Worm (Caenorhabditis elegans) whole organism, L1 larva: ENCODE data around the gene ugt-47.

Experiments
- C04F5.9 ChIP-seq: sonication (generic microtip); optimal IDR thresholded peaks from 2 replicates; lab custom pipeline; 2016; ENCODE audit warnings: missing genetic modification characterization, missing compliant biosample characterization
- F16B12.6 ChIP-seq: fragments of 150-350 bp; optimal IDR thresholded peaks from 2 replicates; lab custom pipeline; 2014; ENCODE audit warnings: missing biosample characterization, missing genetic modification characterization
- aha-1 ChIP-seq: fragments of 150-350 bp; optimal IDR thresholded peaks from 2 replicates; lab custom pipeline; 2014; ENCODE audit warnings: missing biosample characterization, missing genetic modification characterization
- aly-2 ChIP-seq: fragments of 150-350 bp; optimal IDR thresholded peaks from 2 replicates; lab custom pipeline; 2014; ENCODE audit warnings: missing biosample characterization, missing genetic modification characterization
- blmp-1 ChIP-seq: fragments of 150-350 bp; optimal IDR thresholded peaks from 2 replicates; lab custom pipeline; 2014; ENCODE audit warnings: missing biosample characterization, missing genetic modification characterization
- ceh-63 ChIP-seq: fragments of 200-800 bp; sonication (Bioruptor generic); optimal IDR thresholded peaks from 2 replicates; lab custom pipeline; 2018; ENCODE audit warnings: mild to moderate bottlenecking, missing genetic modification characterization, missing compliant biosample characterization
- ceh-90 ChIP-seq: sonication (generic microtip); optimal IDR thresholded peaks from 2 replicates; lab custom pipeline; 2016; ENCODE audit warnings: missing genetic modification characterization, missing compliant biosample characterization
- ces-1 ChIP-seq: fragments of 150-350 bp; optimal IDR thresholded peaks from 2 replicates; lab custom pipeline; 2014; ENCODE audit warnings: missing biosample characterization, missing genetic modification reagents, missing genetic modification characterization
- efl-1 ChIP-seq, 4 experiments: fragments of 150-350 bp; optimal IDR thresholded peaks in 3 of 4; peaks in 1 of 4; 1 replicate in 1 of 4; 2 replicates in 3 of 4; lab custom pipeline; 2014; ENCODE audit warnings: missing biosample characterization in 2 of 4, missing genetic modification characterization in 2 of 4, missing genetic modification reagents in 2 of 4
- egl-27 ChIP-seq, 2 experiments: fragments of 150-350 bp in 1 of 2; sonication (generic microtip); optimal IDR thresholded peaks; 3 replicates each; lab custom pipeline; 2017 to 2018; ENCODE audit warnings: missing biosample characterization in 2 of 2, missing genetic modification characterization in 2 of 2, missing genetic modification reagents in 2 of 2
- elt-3 ChIP-seq, 6 experiments: fragments of 150-350 bp in 1 of 6; sonication (generic microtip); optimal IDR thresholded peaks; 2 replicates each; lab custom pipeline; 2017 to 2018; ENCODE audit warnings: missing biosample characterization in 6 of 6, missing genetic modification characterization in 6 of 6, inconsistent platforms in 1 of 6
- ets-5 ChIP-seq: fragments of 200-800 bp; sonication (Bioruptor generic); IDR thresholded peaks from 2 replicates; pipeline ENCODE4 v1.3.6; 2022; ENCODE audit warnings: missing genetic modification characterization, missing compliant biosample characterization
- fkh-10 ChIP-seq: sonication (generic microtip); optimal IDR thresholded peaks from 2 replicates; lab custom pipeline; 2017; ENCODE audit warnings: missing biosample characterization, missing genetic modification reagents, missing genetic modification characterization
- fkh-4 ChIP-seq: sonication (generic microtip); optimal IDR thresholded peaks from 2 replicates; lab custom pipeline; 2016; ENCODE audit warnings: missing compliant biosample characterization, missing genetic modification characterization, borderline replicate concordance
- hpl-2 ChIP-seq: fragments of 150-350 bp; optimal IDR thresholded peaks from 2 replicates; lab custom pipeline; 2014; ENCODE audit warnings: missing biosample characterization, missing genetic modification reagents, missing genetic modification characterization
- irx-1 ChIP-seq: sonication (generic microtip); optimal IDR thresholded peaks from 2 replicates; lab custom pipeline; 2016; ENCODE audit warnings: missing genetic modification characterization, missing compliant biosample characterization
- isw-1 ChIP-seq: fragments of 200-800 bp; sonication (Bioruptor generic); IDR thresholded peaks from 2 replicates; pipeline ENCODE4 v1.3.6; 2022; ENCODE audit warnings: missing genetic modification characterization, missing compliant biosample characterization
- mef-2 ChIP-seq: fragments of 150-350 bp; optimal IDR thresholded peaks from 2 replicates; lab custom pipeline; 2014; ENCODE audit warnings: missing biosample characterization, missing genetic modification characterization
- nhr-11 ChIP-seq: fragments of 150-350 bp; optimal IDR thresholded peaks from 2 replicates; lab custom pipeline; 2014; ENCODE audit warnings: missing biosample characterization, missing genetic modification characterization
- nhr-12 ChIP-seq: sonication (generic microtip); optimal IDR thresholded peaks from 2 replicates; lab custom pipeline; 2017; ENCODE audit warnings: missing biosample characterization, missing genetic modification characterization
- nhr-19 ChIP-seq: fragments of 200-800 bp; sonication (Bioruptor generic); conservative IDR thresholded peaks from 2 replicates; pipeline ENCODE4 v1.3.6; 2022; ENCODE audit warnings: missing genetic modification characterization, missing compliant biosample characterization
- nhr-20 ChIP-seq: sonication (generic microtip); optimal IDR thresholded peaks from 2 replicates; lab custom pipeline; 2016; ENCODE audit warnings: mild to moderate bottlenecking, missing genetic modification characterization, missing compliant biosample characterization
- nhr-28 ChIP-seq: fragments of 150-350 bp; optimal IDR thresholded peaks from 2 replicates; lab custom pipeline; 2014; ENCODE audit warnings: missing biosample characterization, missing genetic modification characterization
- nhr-47 ChIP-seq: sonication (generic microtip); optimal IDR thresholded peaks from 2 replicates; lab custom pipeline; 2016; ENCODE audit warnings: mild to moderate bottlenecking, missing genetic modification characterization, moderate library complexity, missing compliant biosample characterization
- nhr-77 ChIP-seq: fragments of 150-350 bp; optimal IDR thresholded peaks from 2 replicates; lab custom pipeline; 2014; ENCODE audit warnings: missing biosample characterization, missing genetic modification characterization
- nhr-84 ChIP-seq: sonication (generic microtip); optimal IDR thresholded peaks from 2 replicates; lab custom pipeline; 2017; ENCODE audit warnings: missing biosample characterization, missing genetic modification characterization
- nhr-90 ChIP-seq: sonication (generic microtip); optimal IDR thresholded peaks from 2 replicates; lab custom pipeline; 2016; ENCODE audit warnings: mild to moderate bottlenecking, missing genetic modification characterization, missing compliant biosample characterization; ENCODE audit not compliant: poor library complexity
- pag-3 ChIP-seq: sonication (generic microtip); optimal IDR thresholded peaks from 2 replicates; lab custom pipeline; 2017; ENCODE audit warnings: missing genetic modification characterization, mild to moderate bottlenecking, missing compliant biosample characterization, antibody characterized with exemption, borderline replicate concordance; ENCODE audit not compliant: insufficient read depth
- skn-1 ChIP-seq: fragments of 150-350 bp; optimal IDR thresholded peaks from 2 replicates; lab custom pipeline; 2014; ENCODE audit warnings: missing biosample characterization, missing genetic modification characterization
- unc-30 ChIP-seq: sonication (generic microtip); optimal IDR thresholded peaks from 2 replicates; lab custom pipeline; 2017; ENCODE audit warnings: missing biosample characterization, missing genetic modification characterization
- vab-15 ChIP-seq: sonication (generic microtip); optimal IDR thresholded peaks from 2 replicates; lab custom pipeline; 2017; ENCODE audit warnings: missing genotype, mild to moderate bottlenecking, missing genetic modification characterization, missing compliant biosample characterization
- xbp-1 ChIP-seq: sonication (generic microtip); optimal IDR thresholded peaks from 2 replicates; lab custom pipeline; 2016; ENCODE audit warnings: missing genetic modification characterization, missing compliant biosample characterization
- zip-4 ChIP-seq: fragments of 200-800 bp; sonication (Bioruptor generic); optimal IDR thresholded peaks from 2 replicates; lab custom pipeline; 2018; ENCODE audit warnings: mild to moderate bottlenecking, missing genetic modification characterization, moderate library complexity, missing compliant biosample characterization
- ztf-11 ChIP-seq, 2 experiments: sonication (generic microtip); optimal IDR thresholded peaks; 2 replicates each; lab custom pipeline; 2016 to 2017; ENCODE audit warnings: missing genetic modification characterization in 2 of 2, missing biosample characterization in 1 of 2, missing compliant biosample characterization in 1 of 2
- ztf-4 ChIP-seq: fragments of 150-350 bp; optimal IDR thresholded peaks from 2 replicates; lab custom pipeline; 2014; ENCODE audit warnings: missing biosample characterization, missing genetic modification characterization

ugt-47 gene

DNA sequence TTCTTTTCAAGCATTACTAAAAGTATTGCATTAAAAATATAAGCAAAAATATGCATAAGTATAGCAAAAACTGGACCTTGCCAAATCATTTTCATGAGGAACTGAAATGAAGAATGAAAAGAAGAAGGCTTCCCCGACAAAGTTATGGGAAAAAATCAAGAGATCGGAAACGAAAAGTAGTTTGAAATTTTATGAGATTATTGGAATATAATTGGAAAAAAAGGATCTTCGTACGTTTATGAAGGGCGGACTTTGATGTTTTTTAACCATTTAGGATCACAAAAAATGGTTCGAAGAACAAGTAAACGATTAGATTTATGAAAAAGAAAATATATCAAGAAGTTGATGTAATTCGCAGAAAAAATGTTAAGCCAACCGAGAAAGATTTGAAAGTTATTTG lies 22.5 kb upstream of the ugt-47 start, which contains the start of gene srxa-18:
srxa-18 (minus strand) TSS at position 100 of the 400 bp plus-strand sequence.
- no peak for TF ChIP-seq irx-1
- TF ChIP-seq efl-1 (optimal IDR thresholded peaks at IDR 0.05; lab: Kevin White, UChicago): no peak
- peak in 1 of 2 experiments; percentile 90 for TF ChIP-seq efl-1 (GFP tag; optimal IDR thresholded peaks at IDR 0.05 in 1 of 2; lab: Kevin White, UChicago)

DNA sequence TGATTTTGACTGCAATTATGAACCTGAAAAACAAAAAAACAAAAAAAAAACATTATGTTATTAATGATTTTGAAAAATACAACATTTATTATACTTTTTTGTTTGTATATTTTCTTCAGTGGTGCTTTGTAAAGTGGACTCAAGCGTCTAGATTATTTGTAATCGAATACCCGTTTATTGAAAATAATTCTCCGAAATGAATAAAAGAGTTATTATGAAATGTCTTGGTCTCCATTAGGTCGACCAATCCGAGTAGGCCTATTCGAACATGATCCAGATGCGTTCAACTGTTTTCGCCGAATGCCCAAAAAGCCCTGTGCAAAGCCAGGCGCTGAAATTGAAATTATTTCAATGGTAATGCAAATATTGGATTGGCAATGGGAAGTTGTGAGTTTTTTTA lies 19.1 kb upstream of the ugt-47 start, which contains the start of gene C08B6.5:
C08B6.5 (plus strand) TSS at position 301 of the 400 bp plus-strand sequence.
- no peak for TF ChIP-seq aly-2 (tag; lab: Kevin White, UChicago)
- no peak for TF ChIP-seq elt-3 (tag; optimal IDR thresholded peaks at IDR 0.05; lab: Kevin White, UChicago)
- TF ChIP-seq xbp-1 (tag; lab: Kevin White, UChicago): no peak
- TF ChIP-seq nhr-84 (tag; lab: Kevin White, UChicago): no peak
- TF ChIP-seq mef-2 (tag; lab: Kevin White, UChicago): no peak
- no peak for TF ChIP-seq ceh-90 (tag; lab: Kevin White, UChicago)
- TF ChIP-seq unc-30 (tag; lab: Kevin White, UChicago): no peak
- no peak for TF ChIP-seq nhr-77
- no peak for TF ChIP-seq nhr-20 (tag; lab: Kevin White, UChicago)

DNA sequence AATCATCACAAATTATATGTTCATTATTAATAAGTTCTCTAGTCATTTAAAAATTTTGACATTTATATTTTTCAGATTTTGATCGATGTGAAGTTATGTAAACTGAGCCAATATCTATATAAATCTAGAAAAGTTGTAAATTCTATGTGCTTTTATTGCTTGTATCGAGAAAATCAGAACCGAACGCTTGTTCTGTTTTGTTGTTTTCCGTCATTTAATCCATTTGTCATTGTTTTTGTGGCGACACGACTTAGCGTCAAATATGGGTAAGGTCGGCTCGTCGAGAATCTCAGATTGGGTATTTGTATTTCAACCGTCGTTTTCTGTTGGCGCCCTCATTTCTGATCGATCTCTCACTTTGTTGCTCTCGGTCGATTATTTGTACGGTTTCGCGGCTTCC lies 15.9 kb upstream of the ugt-47 start, which contains the start of gene cht-5:
cht-5 (plus strand) TSS at position 301 of the 400 bp plus-strand sequence.
- TF ChIP-seq hpl-2 (no peak), C04F5.9 (tag; lab: Kevin White, UChicago) (no peak), nhr-11 (tag; lab: Kevin White, UChicago) (no peak), aha-1 (tag; lab: Kevin White, UChicago) (no peak), egl-27 (tag; optimal IDR thresholded peaks at IDR 0.05; lab: Kevin White, UChicago) (no peak)

DNA sequence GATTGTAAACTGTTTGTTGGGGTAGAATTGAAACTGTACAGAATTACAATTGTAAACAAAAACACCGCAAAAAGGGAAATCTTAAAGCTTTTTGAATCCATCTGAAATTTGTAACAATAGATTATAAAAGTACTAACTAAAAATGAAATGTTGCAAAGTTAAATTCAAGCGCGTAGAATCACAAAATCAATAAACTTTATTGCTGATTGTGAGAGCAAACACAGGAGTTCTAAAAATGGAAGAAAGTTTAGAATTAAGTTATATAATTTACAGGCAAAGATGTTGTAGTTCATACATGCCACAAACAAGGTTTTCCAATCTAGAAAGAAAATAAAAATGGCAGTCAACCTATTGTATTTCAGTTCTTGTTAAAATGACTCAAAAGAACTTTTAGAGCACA lies 13.8 kb upstream of the ugt-47 start, which contains the start of gene C08B6.3:
C08B6.3 (minus strand) TSS at position 101 of the 400 bp plus-strand sequence.
- TF ChIP-seq irx-1 (no peak), skn-1 (tag; lab: Kevin White, UChicago) (no peak), ets-5 (no peak), zip-4 (GFP tag; lab: Kevin White, UChicago) (no peak), fkh-4 (tag; lab: Kevin White, UChicago) (no peak), ces-1 (GFP tag; lab: Kevin White, UChicago) (no peak), blmp-1 (tag; lab: Kevin White, UChicago) (no peak), nhr-28 (tag; lab: Kevin White, UChicago) (no peak), egl-27 (tag; optimal IDR thresholded peaks at IDR 0.05; lab: Kevin White, UChicago) (no peak), nhr-47 (tag; lab: Kevin White, UChicago) (no peak), nhr-12 (tag; lab: Kevin White, UChicago) (no peak), ztf-11 (tag; optimal IDR thresholded peaks at IDR 0.05; lab: Kevin White, UChicago) (no peak), nhr-20 (tag; lab: Kevin White, UChicago) (no peak), nhr-19 (GFP tag; lab: Robert Waterston, UW) (no peak), nhr-90 (tag; lab: Kevin White, UChicago) (no peak), fkh-10 (no peak), ceh-63 (no peak)

DNA sequence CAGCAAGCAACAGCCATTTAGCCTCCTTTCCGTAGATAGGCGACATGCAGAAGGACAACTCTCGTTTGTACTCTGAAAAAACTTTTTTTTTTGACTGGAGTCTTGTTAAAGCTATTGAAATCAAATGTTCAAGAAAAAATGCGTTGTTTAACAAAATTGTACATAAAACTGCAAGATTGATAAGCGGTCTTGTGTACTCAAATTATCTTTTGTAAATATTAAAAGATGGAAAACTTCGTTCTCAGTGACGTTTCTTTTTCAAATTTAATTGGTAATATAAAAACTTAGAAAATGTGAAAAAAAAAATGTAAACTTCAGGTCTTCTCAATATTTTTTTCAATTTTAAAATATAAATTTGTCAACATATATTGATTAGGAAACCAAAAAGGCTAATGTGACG lies 12.7 kb upstream of the ugt-47 start:
- TF ChIP-seq isw-1 (no peak), hpl-2 (no peak), elt-3 (tag; optimal IDR thresholded peaks at IDR 0.05; lab: Kevin White, UChicago) (no peak), F16B12.6 (tag; lab: Kevin White, UChicago) (no peak), blmp-1 (tag; lab: Kevin White, UChicago) (no peak), vab-15 (tag; lab: Kevin White, UChicago) (no peak), ztf-4 (tag; lab: Kevin White, UChicago) (no peak), nhr-12 (tag; lab: Kevin White, UChicago) (no peak), pag-3 (tag; lab: Kevin White, UChicago) (no peak)
